Worm (Caenorhabditis elegans): Measurements from ENCODE around the gene deg-1.

deg-1 gene

ce11 chrX:7791802-7792201 is 38.9 kb downstream of the deg-1 start:
- TF ChIP-seq nhr-76 (tag; optimal IDR thresholded peaks at IDR 0.05) (no peak), lin-39 (tag; optimal IDR thresholded peaks at IDR 0.05) (peak; percentile 38), skn-1 (tag; optimal IDR thresholded peaks at IDR 0.05) (no peak), unc-39 (tag; optimal IDR thresholded peaks at IDR 0.05) (no peak), ceh-9 (tag; optimal IDR thresholded peaks at IDR 0.05) (no peak), hmg-11 (tag; optimal IDR thresholded peaks at IDR 0.05) (peak; percentile 11), pha-4 (tag; optimal IDR thresholded peaks at IDR 0.05) (no peak), fos-1 (tag; optimal IDR thresholded peaks at IDR 0.05) (peak; percentile 76), daf-12 (tag; optimal IDR thresholded peaks at IDR 0.05) (no peak), nhr-11 (tag; optimal IDR thresholded peaks at IDR 0.05) (peak; percentile 74), zag-1 (tag; optimal IDR thresholded peaks at IDR 0.05) (no peak), nhr-77 (tag; optimal IDR thresholded peaks at IDR 0.05) (no peak), lin-15B (tag; optimal IDR thresholded peaks at IDR 0.05) (peak; percentile 3), sea-2 (GFP tag; optimal IDR thresholded peaks at IDR 0.05) (no peak), pqm-1 (tag; optimal IDR thresholded peaks at IDR 0.05) (no peak), tbx-2 (tag; optimal IDR thresholded peaks at IDR 0.05) (no peak), R02D3.7 (tag; optimal IDR thresholded peaks at IDR 0.05) (no peak), elt-2 (tag; optimal IDR thresholded peaks at IDR 0.05) (no peak), unc-62 (GFP tag; optimal IDR thresholded peaks at IDR 0.05) (no peak), ama-1 (optimal IDR thresholded peaks at IDR 0.05) (no peak), ceh-16 (tag; optimal IDR thresholded peaks at IDR 0.05) (no peak), nfya-1 (tag; optimal IDR thresholded peaks at IDR 0.05; ENCODE audit: insufficient read depth) (peak; percentile 72), egl-27 (tag; optimal IDR thresholded peaks at IDR 0.05) (no peak), jun-1 (tag; optimal IDR thresholded peaks at IDR 0.05) (peak; percentile 57), mdl-1 (tag; optimal IDR thresholded peaks at IDR 0.05) (no peak), ztf-11 (tag; optimal IDR thresholded peaks at IDR 0.05) (no peak), fkh-10 (GFP tag; optimal IDR thresholded peaks at IDR 0.05) (no peak), nhr-28 (tag; optimal IDR thresholded peaks at IDR 0.05) (no peak), ztf-4 (tag; optimal IDR thresholded peaks at IDR 0.05) (no peak), egl-5 (tag; optimal IDR thresholded peaks at IDR 0.05) (no peak), nhr-12 (tag; optimal IDR thresholded peaks at IDR 0.05) (no peak), eor-1 (tag; optimal IDR thresholded peaks at IDR 0.05) (no peak), nhr-43 (tag; optimal IDR thresholded peaks at IDR 0.05; ENCODE audit: poor library complexity, severe bottlenecking) (no peak), nhr-23 (tag; optimal IDR thresholded peaks at IDR 0.05) (no peak), elt-1 (tag; optimal IDR thresholded peaks at IDR 0.05) (no peak), ceh-28 (tag; optimal IDR thresholded peaks at IDR 0.05) (no peak), nhr-25 (tag; optimal IDR thresholded peaks at IDR 0.05) (no peak), nhr-237 (tag; optimal IDR thresholded peaks at IDR 0.05) (no peak), aly-2 (tag; optimal IDR thresholded peaks at IDR 0.05) (no peak), elt-3 (tag; optimal IDR thresholded peaks at IDR 0.05) (no peak), lsy-12 (tag; optimal IDR thresholded peaks at IDR 0.05) (no peak), mml-1 (tag; optimal IDR thresholded peaks at IDR 0.05) (no peak), ceh-82 (tag; optimal IDR thresholded peaks at IDR 0.05) (no peak), nhr-67 (tag; optimal IDR thresholded peaks at IDR 0.05) (no peak), ZK546.5 (tag; optimal IDR thresholded peaks at IDR 0.05) (no peak), fkh-2 (tag; optimal IDR thresholded peaks at IDR 0.05) (no peak), snpc-4 (tag; optimal IDR thresholded peaks at IDR 0.05) (peak; percentile 37)
